Worm (Caenorhabditis elegans) whole organism, L1 larva: ENCODE results near the gene ets-6.

Experiments used
- C16A3.4 ChIP-seq: fragments of 150-350 bp; optimal IDR thresholded peaks from 2 replicates; lab custom pipeline; 2014; ENCODE audit warnings: missing biosample characterization, missing genetic modification characterization
- C34B4.2 ChIP-seq: sonication (generic microtip); optimal IDR thresholded peaks from 2 replicates; lab custom pipeline; 2017; ENCODE audit warnings: mild to moderate bottlenecking, missing genetic modification characterization, missing compliant biosample characterization
- F16B12.6 ChIP-seq: fragments of 150-350 bp; optimal IDR thresholded peaks from 2 replicates; lab custom pipeline; 2014; ENCODE audit warnings: missing biosample characterization, missing genetic modification characterization
- Y116A8C.19 ChIP-seq: sonication (generic microtip); optimal IDR thresholded peaks from 2 replicates; lab custom pipeline; 2016; ENCODE audit warnings: missing compliant biosample characterization, missing genetic modification characterization, borderline replicate concordance
- alr-1 ChIP-seq: fragments of 200-800 bp; sonication (Bioruptor generic); optimal IDR thresholded peaks from 2 replicates; lab custom pipeline; 2018; ENCODE audit warnings: borderline replicate concordance, mild to moderate bottlenecking, missing genetic modification characterization, missing compliant biosample characterization
- aly-2 ChIP-seq: fragments of 150-350 bp; optimal IDR thresholded peaks from 2 replicates; lab custom pipeline; 2014; ENCODE audit warnings: missing biosample characterization, missing genetic modification characterization
- ceh-82 ChIP-seq, 3 experiments: fragments of 150-350 bp in 1 of 3; sonication (generic microtip) in 2 of 3; optimal IDR thresholded peaks; 2 replicates each; lab custom pipeline; 2014 to 2017; ENCODE audit warnings: missing biosample characterization in 3 of 3, missing genetic modification characterization in 3 of 3
- ceh-88 ChIP-seq: fragments of 200-800 bp; sonication (Bioruptor generic); IDR thresholded peaks from 2 replicates; pipeline ENCODE4 v1.3.6; 2022; ENCODE audit warnings: missing genetic modification characterization, missing compliant biosample characterization
- dpl-1 ChIP-seq, 3 experiments: fragments of 150-350 bp in 2 of 3; sonication (generic microtip) in 1 of 3; optimal IDR thresholded peaks; 2 replicates each; lab custom pipeline; 2014 to 2017; ENCODE audit warnings: missing biosample characterization in 3 of 3, missing genetic modification characterization in 3 of 3, missing genetic modification reagents in 3 of 3
- efl-1 ChIP-seq, 4 experiments: fragments of 150-350 bp; optimal IDR thresholded peaks in 3 of 4; peaks in 1 of 4; 1 replicate in 1 of 4; 2 replicates in 3 of 4; lab custom pipeline; 2014; ENCODE audit warnings: missing biosample characterization in 2 of 4, missing genetic modification characterization in 2 of 4, missing genetic modification reagents in 2 of 4
- egl-13 ChIP-seq: sonication (generic microtip); optimal IDR thresholded peaks from 2 replicates; lab custom pipeline; 2016; ENCODE audit warnings: missing genotype, missing genetic modification reagents, missing genetic modification characterization, missing compliant biosample characterization
- ets-5 ChIP-seq: fragments of 200-800 bp; sonication (Bioruptor generic); IDR thresholded peaks from 2 replicates; pipeline ENCODE4 v1.3.6; 2022; ENCODE audit warnings: missing genetic modification characterization, missing compliant biosample characterization
- fkh-10 ChIP-seq: sonication (generic microtip); optimal IDR thresholded peaks from 2 replicates; lab custom pipeline; 2017; ENCODE audit warnings: missing biosample characterization, missing genetic modification reagents, missing genetic modification characterization
- fkh-8 ChIP-seq: sonication (generic microtip); optimal IDR thresholded peaks from 2 replicates; lab custom pipeline; 2016; ENCODE audit warnings: mild to moderate bottlenecking, missing genetic modification characterization, missing compliant biosample characterization
- grh-1 ChIP-seq: fragments of 200-800 bp; sonication (Bioruptor generic); IDR thresholded peaks from 2 replicates; pipeline ENCODE4 v1.3.6; 2022; ENCODE audit warnings: missing genetic modification reagents, missing genetic modification characterization, missing compliant biosample characterization
- irx-1 ChIP-seq: sonication (generic microtip); optimal IDR thresholded peaks from 2 replicates; lab custom pipeline; 2016; ENCODE audit warnings: missing genetic modification characterization, missing compliant biosample characterization
- lin-14 ChIP-seq: fragments of 200-800 bp; sonication (Bioruptor generic); optimal IDR thresholded peaks from 2 replicates; lab custom pipeline; 2018; ENCODE audit warnings: mild to moderate bottlenecking, missing genetic modification characterization, moderate library complexity, missing compliant biosample characterization
- lin-35 ChIP-seq, 2 experiments: fragments of 150-350 bp; optimal IDR thresholded peaks; 2 replicates each; lab custom pipeline; 2014; ENCODE audit warnings: missing biosample characterization in 2 of 2, missing genetic modification characterization in 2 of 2, missing genetic modification reagents in 2 of 2
- lin-39 ChIP-seq: fragments of 150-350 bp; optimal IDR thresholded peaks from 2 replicates; lab custom pipeline; 2014; ENCODE audit warnings: missing biosample characterization, missing genetic modification reagents, missing genetic modification characterization
- lir-3 ChIP-seq: sonication (generic microtip); optimal IDR thresholded peaks from 2 replicates; lab custom pipeline; 2016; ENCODE audit warnings: mild to moderate bottlenecking, missing genetic modification characterization, moderate library complexity, missing compliant biosample characterization; ENCODE audit not compliant: poor library complexity
- lsy-2 ChIP-seq, 2 experiments: fragments of 150-350 bp; optimal IDR thresholded peaks; 2 replicates each; lab custom pipeline; 2014; ENCODE audit warnings: missing biosample characterization in 2 of 2, missing genetic modification characterization in 2 of 2
- mep-1 ChIP-seq: fragments of 150-350 bp; optimal IDR thresholded peaks from 2 replicates; lab custom pipeline; 2014; ENCODE audit warnings: missing biosample characterization, missing genetic modification characterization
- nhr-11 ChIP-seq: fragments of 150-350 bp; optimal IDR thresholded peaks from 2 replicates; lab custom pipeline; 2014; ENCODE audit warnings: missing biosample characterization, missing genetic modification characterization
- nhr-19 ChIP-seq: fragments of 200-800 bp; sonication (Bioruptor generic); conservative IDR thresholded peaks from 2 replicates; pipeline ENCODE4 v1.3.6; 2022; ENCODE audit warnings: missing genetic modification characterization, missing compliant biosample characterization
- nhr-20 ChIP-seq: sonication (generic microtip); optimal IDR thresholded peaks from 2 replicates; lab custom pipeline; 2016; ENCODE audit warnings: mild to moderate bottlenecking, missing genetic modification characterization, missing compliant biosample characterization
- nhr-237 ChIP-seq: fragments of 150-350 bp; optimal IDR thresholded peaks from 2 replicates; lab custom pipeline; 2014; ENCODE audit warnings: missing biosample characterization, missing genetic modification characterization
- nhr-47 ChIP-seq: sonication (generic microtip); optimal IDR thresholded peaks from 2 replicates; lab custom pipeline; 2016; ENCODE audit warnings: mild to moderate bottlenecking, missing genetic modification characterization, moderate library complexity, missing compliant biosample characterization
- nhr-71 ChIP-seq: sonication (generic microtip); optimal IDR thresholded peaks from 2 replicates; lab custom pipeline; 2016; ENCODE audit warnings: mild to moderate bottlenecking, missing genetic modification characterization, moderate library complexity, missing compliant biosample characterization
- nhr-77 ChIP-seq: fragments of 150-350 bp; optimal IDR thresholded peaks from 2 replicates; lab custom pipeline; 2014; ENCODE audit warnings: missing biosample characterization, missing genetic modification characterization
- nhr-84 ChIP-seq: sonication (generic microtip); optimal IDR thresholded peaks from 2 replicates; lab custom pipeline; 2017; ENCODE audit warnings: missing biosample characterization, missing genetic modification characterization
- pag-3 ChIP-seq: sonication (generic microtip); optimal IDR thresholded peaks from 2 replicates; lab custom pipeline; 2017; ENCODE audit warnings: missing genetic modification characterization, mild to moderate bottlenecking, missing compliant biosample characterization, antibody characterized with exemption, borderline replicate concordance; ENCODE audit not compliant: insufficient read depth
- skn-1 ChIP-seq: fragments of 150-350 bp; optimal IDR thresholded peaks from 2 replicates; lab custom pipeline; 2014; ENCODE audit warnings: missing biosample characterization, missing genetic modification characterization
- snpc-4 ChIP-seq: fragments of 150-350 bp; optimal IDR thresholded peaks from 2 replicates; lab custom pipeline; 2014; ENCODE audit warnings: missing biosample characterization, missing genetic modification characterization
- sox-4 ChIP-seq: sonication (generic microtip); optimal IDR thresholded peaks from 2 replicates; lab custom pipeline; 2016; ENCODE audit warnings: missing genetic modification characterization, missing compliant biosample characterization
- sup-37 ChIP-seq: fragments of 200-800 bp; sonication (Bioruptor generic); optimal IDR thresholded peaks from 2 replicates; lab custom pipeline; 2018; ENCODE audit warnings: mild to moderate bottlenecking, missing genetic modification characterization, missing compliant biosample characterization
- swsn-7 ChIP-seq: sonication (generic microtip); optimal IDR thresholded peaks from 2 replicates; lab custom pipeline; 2016; ENCODE audit warnings: missing genetic modification characterization, missing compliant biosample characterization
- tlp-1 ChIP-seq: fragments of 150-350 bp; optimal IDR thresholded peaks from 2 replicates; lab custom pipeline; 2014; ENCODE audit warnings: missing biosample characterization, missing genetic modification characterization
- unc-30 ChIP-seq: sonication (generic microtip); optimal IDR thresholded peaks from 2 replicates; lab custom pipeline; 2017; ENCODE audit warnings: missing biosample characterization, missing genetic modification characterization
- unc-98 ChIP-seq: fragments of 200-800 bp; sonication (Bioruptor generic); IDR thresholded peaks from 2 replicates; pipeline ENCODE4 v1.3.6; 2022; ENCODE audit warnings: missing genetic modification characterization, missing compliant biosample characterization
- xbp-1 ChIP-seq: sonication (generic microtip); optimal IDR thresholded peaks from 2 replicates; lab custom pipeline; 2016; ENCODE audit warnings: missing genetic modification characterization, missing compliant biosample characterization
- zip-4 ChIP-seq: fragments of 200-800 bp; sonication (Bioruptor generic); optimal IDR thresholded peaks from 2 replicates; lab custom pipeline; 2018; ENCODE audit warnings: mild to moderate bottlenecking, missing genetic modification characterization, moderate library complexity, missing compliant biosample characterization
- ztf-4 ChIP-seq: fragments of 150-350 bp; optimal IDR thresholded peaks from 2 replicates; lab custom pipeline; 2014; ENCODE audit warnings: missing biosample characterization, missing genetic modification characterization

The ets-6 gene

DNA sequence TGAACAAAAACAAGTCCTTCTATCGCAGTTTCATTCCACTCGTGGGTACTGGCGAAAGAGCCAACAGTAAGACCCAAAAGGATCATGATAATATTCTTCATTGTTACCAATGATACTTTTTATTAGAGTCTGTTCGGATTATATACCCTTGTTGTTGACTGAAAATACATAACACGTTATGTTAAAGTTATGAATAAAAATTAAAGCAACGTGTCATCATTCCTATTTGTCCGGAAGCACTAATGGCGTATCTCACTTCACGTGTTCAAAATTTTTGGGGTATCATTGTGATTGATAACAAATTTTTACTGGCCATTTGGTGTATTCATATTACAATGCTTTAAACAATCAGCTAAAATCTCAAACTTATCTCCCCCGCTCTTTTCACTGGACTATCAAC, 21.1 kb upstream of the ets-6 start, which contains the start of gene scl-26:
Gene scl-26, minus strand, starts transcription at position 101 of the 400 bp plus-strand sequence.
- TF ChIP-seq aly-2 (tag; lab: Kevin White, UChicago): no peak
- no peak for TF ChIP-seq nhr-237 (tag; lab: Kevin White, UChicago)
- TF ChIP-seq lsy-2 (tag; optimal IDR thresholded peaks at IDR 0.05; lab: Kevin White, UChicago): no peak
- no peak for TF ChIP-seq nhr-84

DNA sequence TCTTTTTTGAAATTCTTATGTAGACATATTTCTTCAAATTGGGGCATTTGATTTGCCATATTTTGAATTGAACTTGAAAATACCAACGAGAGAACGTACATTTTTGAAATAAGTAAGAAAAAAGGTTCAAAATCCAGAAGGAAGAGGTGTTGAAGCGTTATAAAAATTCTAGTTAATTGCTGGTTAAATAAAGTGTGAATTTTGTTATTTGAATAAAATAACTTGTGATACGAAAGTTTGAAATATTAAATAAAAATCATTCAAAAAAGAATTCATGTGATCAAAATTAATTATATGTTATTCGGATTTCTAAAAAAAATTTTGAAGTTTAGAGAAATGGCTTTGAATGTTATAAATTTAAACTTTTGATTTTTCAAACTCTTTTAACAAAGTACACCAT, 19.8 kb upstream of the ets-6 start, which contains the start of gene C50E3.9:
Gene C50E3.9, minus strand, starts transcription at position 101 of the 400 bp plus-strand sequence.
- no peak for TF ChIP-seq zip-4
- no peak for TF ChIP-seq ceh-82 (tag; optimal IDR thresholded peaks at IDR 0.05; lab: Kevin White, UChicago)
- TF ChIP-seq, all 84 proteins: peak for 0

DNA sequence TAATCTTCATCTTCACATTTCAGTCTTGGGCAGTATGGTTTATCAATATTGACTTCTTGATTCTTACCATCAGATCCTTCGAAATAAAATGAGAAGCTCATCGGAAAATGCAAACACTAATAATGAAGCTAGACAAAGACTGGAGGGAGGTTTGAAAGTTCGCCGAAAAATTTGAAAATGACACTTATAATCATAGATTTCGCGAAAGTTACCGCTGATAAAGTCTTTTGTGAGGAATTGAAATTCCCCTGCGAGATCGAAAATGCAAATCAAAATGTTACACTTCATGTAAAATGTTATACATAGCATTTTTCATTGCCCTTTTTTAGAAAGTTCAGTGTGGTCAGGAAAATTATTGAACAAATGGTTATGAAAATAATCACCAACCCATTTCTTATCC, 17.9 kb upstream of the ets-6 start, which contains the start of gene C50E3.7:
Gene C50E3.7, minus strand, starts transcription at position 101 of the 400 bp plus-strand sequence.
- TF ChIP-seq tlp-1 (no peak), egl-13 (tag; lab: Kevin White, UChicago) (no peak), skn-1 (tag; lab: Kevin White, UChicago) (no peak), F16B12.6 (no peak), xbp-1 (tag; lab: Kevin White, UChicago) (no peak)

DNA sequence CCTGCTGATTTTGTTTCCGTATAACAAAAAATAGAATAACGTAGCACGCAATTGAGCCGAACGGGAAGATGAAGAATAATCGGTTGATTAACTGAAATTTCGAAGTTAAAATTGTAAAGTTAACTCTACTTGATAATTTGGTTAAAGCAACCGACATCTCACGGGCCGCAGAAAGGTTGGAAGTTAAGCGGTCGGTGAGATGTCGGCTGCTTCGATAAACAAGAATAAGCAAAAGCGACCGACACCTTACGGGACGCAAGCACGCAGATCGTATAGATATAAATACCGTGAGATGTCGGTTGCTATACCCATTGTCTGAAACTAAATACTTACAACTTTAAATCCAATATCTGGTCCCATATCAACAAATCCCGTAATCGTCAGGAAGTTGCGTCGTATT, 14.8 kb upstream of the ets-6 start:
- TF ChIP-seq unc-30 (no peak), nhr-11 (no peak), lin-35 (GFP tag; optimal IDR thresholded peaks at IDR 0.05; lab: Kevin White, UChicago) (no peak)

DNA sequence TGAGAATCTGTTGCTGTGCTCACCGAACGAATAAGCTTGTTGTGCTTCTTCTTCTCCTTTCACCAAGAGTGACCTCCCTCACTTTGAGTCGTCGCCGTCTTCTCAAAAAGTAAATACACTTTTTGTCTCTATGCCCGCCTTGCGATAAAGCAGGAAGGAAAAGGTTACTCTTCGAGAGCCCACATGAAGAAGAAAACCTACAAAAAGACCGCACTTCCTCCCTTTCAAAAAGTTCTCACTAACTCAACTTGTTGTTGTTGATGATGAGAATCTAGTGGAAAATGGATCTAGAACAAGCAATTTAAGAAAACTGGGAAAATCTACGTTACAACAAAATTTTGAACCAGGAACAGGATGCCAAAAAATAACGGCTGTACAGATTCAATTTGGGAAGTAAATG, 10.1 kb upstream of the ets-6 start, which contains the start of gene C50E3.6:
Gene C50E3.6, minus strand, starts transcription at position 101 of the 400 bp plus-strand sequence.
- TF ChIP-seq dpl-1 (GFP tag; optimal IDR thresholded peaks at IDR 0.05; lab: Kevin White, UChicago) (no peak), lin-39 (no peak), snpc-4 (tag; lab: Kevin White, UChicago) (no peak), ets-5 (GFP tag; lab: Robert Waterston, UW) (no peak), grh-1 (GFP tag; lab: Robert Waterston, UW) (no peak), skn-1 (tag; lab: Kevin White, UChicago) (no peak), ceh-88 (no peak), efl-1 (optimal IDR thresholded peaks at IDR 0.05; lab: Kevin White, UChicago) (no peak), efl-1 (GFP tag; optimal IDR thresholded peaks at IDR 0.05 in 1 of 2; lab: Kevin White, UChicago) (no peak), F16B12.6 (no peak), lin-14 (GFP tag; lab: Kevin White, UChicago) (peak; percentile 7), sox-4 (tag; lab: Kevin White, UChicago) (no peak), lsy-2 (tag; optimal IDR thresholded peaks at IDR 0.05; lab: Kevin White, UChicago) (no peak), fkh-10 (GFP tag; lab: Kevin White, UChicago) (peak; percentile 49)

DNA sequence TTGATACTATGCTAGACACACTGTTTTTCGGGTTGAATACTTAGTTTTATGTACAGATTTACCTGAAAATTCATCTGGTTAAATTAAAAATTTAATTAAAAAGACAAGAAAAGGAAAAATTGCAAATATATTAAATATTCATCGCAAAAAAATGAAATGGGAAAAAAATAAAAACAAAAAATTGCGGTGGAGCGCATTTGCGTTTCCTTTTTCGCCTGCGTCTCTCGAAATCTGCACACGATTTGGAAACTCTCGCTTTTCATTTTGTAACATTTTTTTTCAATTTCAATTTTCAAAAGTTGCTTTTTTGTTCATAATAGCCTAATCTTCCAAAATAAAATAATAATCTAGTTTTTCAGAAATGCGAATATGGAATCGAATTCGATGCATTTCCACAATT, 7.3 kb upstream of the ets-6 start, which contains the start of the genes F19F10.11 and C50E3.5:
Gene F19F10.11, minus strand, starts transcription at position 68 of the 400 bp plus-strand sequence.
Gene C50E3.5, plus strand, starts transcription at position 360 of the 400 bp plus-strand sequence.
- TF ChIP-seq nhr-19: peak; percentile 66
- no peak for TF ChIP-seq fkh-8
- TF ChIP-seq ceh-82 (tag; optimal IDR thresholded peaks at IDR 0.05; lab: Kevin White, UChicago): peak; percentile 21 to 60 (median 44)
- peak; percentile 82 for TF ChIP-seq mep-1 (tag; lab: Kevin White, UChicago)
- peak; percentile 79 for TF ChIP-seq nhr-71 (tag; lab: Kevin White, UChicago)
- TF ChIP-seq C34B4.2 (tag; lab: Kevin White, UChicago): no peak
- TF ChIP-seq nhr-84: no peak
- no peak for TF ChIP-seq lir-3 (tag; lab: Kevin White, UChicago)
- TF ChIP-seq snpc-4 (tag; lab: Kevin White, UChicago): peak; percentile 68
- TF ChIP-seq C16A3.4: peak; percentile 67
- no peak for TF ChIP-seq ztf-4 (tag; lab: Kevin White, UChicago)
- TF ChIP-seq alr-1 (tag; lab: Kevin White, UChicago): no peak
- TF ChIP-seq nhr-20 (tag; lab: Kevin White, UChicago): peak; percentile 69
- peak; percentile 27 to 64 for TF ChIP-seq lin-35 (GFP tag; optimal IDR thresholded peaks at IDR 0.05; lab: Kevin White, UChicago)
- TF ChIP-seq nhr-77 (tag; lab: Kevin White, UChicago): no peak
- TF ChIP-seq irx-1: peak; percentile 42
- no peak for TF ChIP-seq Y116A8C.19 (tag; lab: Kevin White, UChicago)
- no peak for TF ChIP-seq unc-98
- TF ChIP-seq xbp-1 (tag; lab: Kevin White, UChicago): peak; percentile 67
- no peak for TF ChIP-seq F16B12.6
- TF ChIP-seq swsn-7 (tag; lab: Kevin White, UChicago): peak; percentile 70
- TF ChIP-seq nhr-47: peak; percentile 73
- peak; percentile 22 for TF ChIP-seq pag-3 (tag; lab: Kevin White, UChicago)
- TF ChIP-seq sup-37 (GFP tag; lab: Kevin White, UChicago): no peak
